Fruit fly (Drosophila melanogaster): ENCODE data around the gene dl.

dl gene

dm6 chr2L:17485457-17485856 is 35.3 kb upstream of the dl start, which contains the start of the genes CG43221 and CG43645:
CG43221 (plus strand) TSS chr2L:17485757.
CG43645 (plus strand) TSS chr2L:17485757.
- TF ChIP-seq CG13204 (GFP tag; optimal IDR thresholded peaks at IDR 0.05) (no peak), CG8159 (tag; optimal IDR thresholded peaks at IDR 0.05) (no peak), CG32121 (GFP tag; IDR thresholded peaks at IDR 0.05) (no peak), EcR (GFP tag; optimal IDR thresholded peaks at IDR 0.05) (no peak), CG17806 (tag; optimal IDR thresholded peaks at IDR 0.05) (no peak), CG34367 (tag; optimal IDR thresholded peaks at IDR 0.05) (no peak), CG15710 (tag; optimal IDR thresholded peaks at IDR 0.05) (no peak), gl (tag; optimal IDR thresholded peaks at IDR 0.05) (no peak), fd96Ca (GFP tag; IDR thresholded peaks at IDR 0.05) (no peak), Pif1A (GFP tag; optimal IDR thresholded peaks at IDR 0.05) (no peak)

- TF ChIP-seq CG17806 (tag; optimal IDR thresholded peaks at IDR 0.05) (peak; percentile 76), CG4496 (GFP tag; IDR thresholded peaks at IDR 0.05) (peak; percentile 96), CG13204 (GFP tag; optimal IDR thresholded peaks at IDR 0.05) (no peak), CG10348 (GFP tag; IDR thresholded peaks at IDR 0.05) (peak; percentile 84), CG8159 (tag; optimal IDR thresholded peaks at IDR 0.05) (peak; percentile 75), Snoo (tag; optimal IDR thresholded peaks at IDR 0.05) (peak; percentile 88), CG14655 (GFP tag; optimal IDR thresholded peaks at IDR 0.05) (peak; percentile 82), CG34367 (tag; optimal IDR thresholded peaks at IDR 0.05) (peak; percentile 76), gl (tag; optimal IDR thresholded peaks at IDR 0.05) (peak; percentile 56), CG8301 (tag; optimal IDR thresholded peaks at IDR 0.05) (peak; percentile 83), Ets98B (GFP tag; IDR thresholded peaks at IDR 0.05) (peak; percentile 92), D1 (tag; optimal IDR thresholded peaks at IDR 0.05) (peak; percentile 23), rn (GFP tag; IDR thresholded peaks at IDR 0.05) (peak; percentile 91), EcR (GFP tag; optimal IDR thresholded peaks at IDR 0.05) (no peak), CG32121 (GFP tag; IDR thresholded peaks at IDR 0.05) (peak; percentile 88), CG12605 (GFP tag; IDR thresholded peaks at IDR 0.05) (0 out of 2 replicates have a peak, but pooled peaks have one; percentile 40), Pif1B (GFP tag; optimal IDR thresholded peaks at IDR 0.05) (peak; percentile 77), fd96Ca (GFP tag; IDR thresholded peaks at IDR 0.05) (peak; percentile 96), Pif1A (GFP tag; optimal IDR thresholded peaks at IDR 0.05) (peak; percentile 93), CG9948 (tag; optimal IDR thresholded peaks at IDR 0.05) (peak; percentile 78), CG15710 (tag; optimal IDR thresholded peaks at IDR 0.05) (peak; percentile 84)
These were observed 34.0 kb upstream of the dl start, which contains the start of the genes GCS2beta and CG5131 for dm6 chr2L:17484174-17484573. GCS2beta (minus strand) TSS chr2L:17484307. CG5131 (plus strand) TSS chr2L:17484501.

- TF ChIP-seq CG8301 (tag; optimal IDR thresholded peaks at IDR 0.05) (peak; percentile 99), Pif1A (GFP tag; optimal IDR thresholded peaks at IDR 0.05) (peak; percentile 98), CG13204 (GFP tag; optimal IDR thresholded peaks at IDR 0.05) (no peak), CG8159 (tag; optimal IDR thresholded peaks at IDR 0.05) (peak; percentile 99), CG17806 (tag; optimal IDR thresholded peaks at IDR 0.05) (peak; percentile 99), gl (tag; optimal IDR thresholded peaks at IDR 0.05) (peak; percentile 95), D1 (tag; optimal IDR thresholded peaks at IDR 0.05) (peak; percentile 96), CG14655 (GFP tag; optimal IDR thresholded peaks at IDR 0.05) (peak; percentile 99), CG10348 (GFP tag; IDR thresholded peaks at IDR 0.05) (peak; percentile 98), CG32121 (GFP tag; IDR thresholded peaks at IDR 0.05) (peak; percentile 99), EcR (GFP tag; optimal IDR thresholded peaks at IDR 0.05) (peak; percentile 41), CG34367 (tag; optimal IDR thresholded peaks at IDR 0.05) (peak; percentile 98), fd96Ca (GFP tag; IDR thresholded peaks at IDR 0.05) (peak; percentile 100), rn (GFP tag; IDR thresholded peaks at IDR 0.05) (peak; percentile 99), Snoo (tag; optimal IDR thresholded peaks at IDR 0.05) (peak; percentile 99), CG12605 (GFP tag; IDR thresholded peaks at IDR 0.05) (peak; percentile 99), Ets98B (GFP tag; IDR thresholded peaks at IDR 0.05) (peak; percentile 100), CG9948 (tag; optimal IDR thresholded peaks at IDR 0.05) (peak; percentile 99), CG15710 (tag; optimal IDR thresholded peaks at IDR 0.05) (peak; percentile 99), Pif1B (GFP tag; optimal IDR thresholded peaks at IDR 0.05) (peak; percentile 99), CG4496 (GFP tag; IDR thresholded peaks at IDR 0.05) (peak; percentile 100)
These were observed 30.9 kb upstream of the dl start, which contains the start of the genes fws and Lamtor3 for dm6 chr2L:17480943-17481580. fws (minus strand) TSS chr2L:17481029. Lamtor3 (plus strand) TSS chr2L:17481231.

- no peak for TF ChIP-seq CG13204 (GFP tag; optimal IDR thresholded peaks at IDR 0.05)
- no peak for TF ChIP-seq CG4496 (GFP tag; IDR thresholded peaks at IDR 0.05)
- no peak for TF ChIP-seq D1 (tag; optimal IDR thresholded peaks at IDR 0.05)
- no peak for TF ChIP-seq Snoo (tag; optimal IDR thresholded peaks at IDR 0.05)
- no peak for TF ChIP-seq Pif1A (GFP tag; optimal IDR thresholded peaks at IDR 0.05)
- no peak for TF ChIP-seq gl (tag; optimal IDR thresholded peaks at IDR 0.05)
- TF ChIP-seq CG32121 (GFP tag; IDR thresholded peaks at IDR 0.05), result no peak
- no peak for TF ChIP-seq CG12605 (GFP tag; IDR thresholded peaks at IDR 0.05)
- TF ChIP-seq CG10348 (GFP tag; IDR thresholded peaks at IDR 0.05), result no peak
- TF ChIP-seq fd96Ca (GFP tag; IDR thresholded peaks at IDR 0.05), result no peak
These were observed 27.5 kb upstream of the dl start, which contains the start of gene cass for dm6 chr2L:17477710-17478109. cass (minus strand) TSS chr2L:17477888.

- TF ChIP-seq CG12605 (GFP tag; IDR thresholded peaks at IDR 0.05) (0 out of 2 replicates have a peak, but pooled peaks have one; percentile 20), CG4496 (GFP tag; IDR thresholded peaks at IDR 0.05) (peak; percentile 22; the same call in 1 of the 3 replicates), Ets98B (GFP tag; IDR thresholded peaks at IDR 0.05) (peak; percentile 23; the same call in 1 of the 2 replicates), CG14655 (GFP tag; optimal IDR thresholded peaks at IDR 0.05) (no peak), EcR (GFP tag; optimal IDR thresholded peaks at IDR 0.05) (peak; percentile 20)
These were observed 22.7 kb upstream of the dl start, which contains the start of gene BicD for dm6 chr2L:17472582-17473524. BicD (minus strand) TSS chr2L:17473215.

All from whole organism, pupa.